Fruit fly (Drosophila melanogaster) whole organism: Measurements from ENCODE around the gene CG4768.

Source experiments
- CG8478 ChIP-seq: fragments of >200 bp; optimal IDR thresholded peaks from 2 replicates; lab custom pipeline; 2018; ENCODE audit warnings: inconsistent platforms
- Dll ChIP-seq: fragments of >200 bp; optimal IDR thresholded peaks from 2 replicates; lab custom pipeline; 2017
- EcR ChIP-seq, 2 experiments: fragments of >200 bp; optimal IDR thresholded peaks; 2 replicates each; lab custom pipeline; 2017; ENCODE audit warnings: missing biosample characterization in 2 of 2, missing genetic modification characterization in 2 of 2, missing genetic modification reagents in 2 of 2
- pan ChIP-seq: fragments of >200 bp; optimal IDR thresholded peaks from 2 replicates; lab custom pipeline; 2017
- psq ChIP-seq: fragments of >200 bp; optimal IDR thresholded peaks from 2 replicates; lab custom pipeline; 2017
- usp ChIP-seq: fragments of >200 bp; optimal IDR thresholded peaks from 2 replicates; lab custom pipeline; 2017; ENCODE audit warnings: missing biosample characterization, missing genetic modification characterization, mixed read lengths

CG4768 gene

dm6 chrX:16803299-16803698 is 11.4 kb downstream of the CG4768 start, which contains the start of the genes Rai1 and CG13005:
Gene Rai1 (minus strand): TSS chrX:16803344.
Gene CG13005 (plus strand): TSS chrX:16803650.
- TF ChIP-seq pan (no peak), EcR (GFP tag; optimal IDR thresholded peaks at IDR 0.05; lab: Kevin White, UChicago) (no peak), psq (lab: Kevin White, UChicago) (no peak), Dll (lab: Kevin White, UChicago) (no peak), CG8478 (lab: Kevin White, UChicago) (no peak), usp (GFP tag; lab: Kevin White, UChicago) (no peak)

dm6 chrX:16805768-16806167 is 13.8 kb downstream of the CG4768 start, which contains the start of gene ppk28:
Gene ppk28 (plus strand): TSS chrX:16806068.
- TF ChIP-seq Dll (lab: Kevin White, UChicago), result no peak
- TF ChIP-seq usp (GFP tag; lab: Kevin White, UChicago), result no peak
- TF ChIP-seq EcR (GFP tag; optimal IDR thresholded peaks at IDR 0.05; lab: Kevin White, UChicago), result no peak
- TF ChIP-seq pan, result no peak
- TF ChIP-seq CG8478 (lab: Kevin White, UChicago), result no peak
- no peak for TF ChIP-seq psq (lab: Kevin White, UChicago)

- no peak for TF ChIP-seq psq (lab: Kevin White, UChicago)
- no peak for TF ChIP-seq CG8478 (lab: Kevin White, UChicago)
- no peak for TF ChIP-seq pan
- TF ChIP-seq EcR (GFP tag; optimal IDR thresholded peaks at IDR 0.05; lab: Kevin White, UChicago), result no peak
- no peak for TF ChIP-seq usp (GFP tag; lab: Kevin White, UChicago)
- TF ChIP-seq Dll (lab: Kevin White, UChicago), result no peak
These were observed 16.7 kb downstream of the CG4768 start for dm6 chrX:16808654-16809053.

- no peak for TF ChIP-seq usp (GFP tag; lab: Kevin White, UChicago)
- TF ChIP-seq Dll (lab: Kevin White, UChicago), result no peak
- no peak for TF ChIP-seq psq (lab: Kevin White, UChicago)
- no peak for TF ChIP-seq CG8478 (lab: Kevin White, UChicago)
- TF ChIP-seq EcR (GFP tag; optimal IDR thresholded peaks at IDR 0.05; lab: Kevin White, UChicago), result no peak
- no peak for TF ChIP-seq pan
These were observed 17.2 kb downstream of the CG4768 start for dm6 chrX:16809093-16809492.

- TF ChIP-seq usp (GFP tag; lab: Kevin White, UChicago) (no peak), psq (lab: Kevin White, UChicago) (no peak), pan (no peak), EcR (GFP tag; optimal IDR thresholded peaks at IDR 0.05; lab: Kevin White, UChicago) (no peak), CG8478 (lab: Kevin White, UChicago) (no peak)
These were observed 19.4 kb downstream of the CG4768 start, which contains the start of gene CG4829 for dm6 chrX:16811213-16811749. Gene CG4829 (plus strand): TSS chrX:16811699.

- TF ChIP-seq EcR (GFP tag; optimal IDR thresholded peaks at IDR 0.05; lab: Kevin White, UChicago) (no peak), CG8478 (lab: Kevin White, UChicago) (no peak), Dll (lab: Kevin White, UChicago) (no peak), pan (no peak), psq (lab: Kevin White, UChicago) (no peak), usp (GFP tag; lab: Kevin White, UChicago) (no peak)
These were observed 21.3 kb downstream of the CG4768 start for dm6 chrX:16813226-16813625.

dm6 chrX:16814351-16814750 is 22.4 kb downstream of the CG4768 start:
- TF ChIP-seq usp (GFP tag; lab: Kevin White, UChicago), result no peak
- no peak for TF ChIP-seq psq (lab: Kevin White, UChicago)
- no peak for TF ChIP-seq EcR (GFP tag; optimal IDR thresholded peaks at IDR 0.05; lab: Kevin White, UChicago)
- TF ChIP-seq Dll (lab: Kevin White, UChicago), result no peak
- TF ChIP-seq CG8478 (lab: Kevin White, UChicago), result no peak
- no peak for TF ChIP-seq pan

- TF ChIP-seq EcR (GFP tag; optimal IDR thresholded peaks at IDR 0.05; lab: Kevin White, UChicago), result no peak
- TF ChIP-seq usp (GFP tag; lab: Kevin White, UChicago), result no peak
- TF ChIP-seq psq (lab: Kevin White, UChicago), result no peak
- TF ChIP-seq pan, result no peak
- no peak for TF ChIP-seq Dll (lab: Kevin White, UChicago)
These were observed 23.2 kb downstream of the CG4768 start for dm6 chrX:16815168-16815567.

dm6 chrX:16816500-16816899 is 24.6 kb downstream of the CG4768 start:
- TF ChIP-seq pan, result no peak

dm6 chrX:16818186-16818585 is 26.3 kb downstream of the CG4768 start:
- TF ChIP-seq pan, result no peak
- no peak for TF ChIP-seq EcR (GFP tag; optimal IDR thresholded peaks at IDR 0.05; lab: Kevin White, UChicago)
- TF ChIP-seq Dll (lab: Kevin White, UChicago), result no peak
- TF ChIP-seq usp (GFP tag; lab: Kevin White, UChicago), result no peak
- no peak for TF ChIP-seq CG8478 (lab: Kevin White, UChicago)
- no peak for TF ChIP-seq psq (lab: Kevin White, UChicago)

dm6 chrX:16820665-16821064 is 28.7 kb downstream of the CG4768 start:
- no peak for TF ChIP-seq EcR (GFP tag; optimal IDR thresholded peaks at IDR 0.05; lab: Kevin White, UChicago)
- TF ChIP-seq psq (lab: Kevin White, UChicago), result no peak
- no peak for TF ChIP-seq pan
- no peak for TF ChIP-seq CG8478 (lab: Kevin White, UChicago)
- no peak for TF ChIP-seq usp (GFP tag; lab: Kevin White, UChicago)
- TF ChIP-seq Dll (lab: Kevin White, UChicago), result no peak

dm6 chrX:16821216-16821615 is 29.3 kb downstream of the CG4768 start:
- TF ChIP-seq pan (no peak), psq (lab: Kevin White, UChicago) (no peak), Dll (lab: Kevin White, UChicago) (no peak), EcR (GFP tag; optimal IDR thresholded peaks at IDR 0.05; lab: Kevin White, UChicago) (no peak), CG8478 (lab: Kevin White, UChicago) (no peak), usp (GFP tag; lab: Kevin White, UChicago) (no peak)
